Worm (Caenorhabditis elegans) whole organism, L2 larva: Measurements from ENCODE around the gene C33D3.5.

Experiments used
- ZK546.5 ChIP-seq: sonication (generic microtip); optimal IDR thresholded peaks from 2 replicates; lab custom pipeline; 2017; ENCODE audit warnings: missing biosample characterization, missing genetic modification characterization
- blmp-1 ChIP-seq: sonication (generic microtip); optimal IDR thresholded peaks from 2 replicates; lab custom pipeline; 2017; ENCODE audit warnings: missing genetic modification characterization, mild to moderate bottlenecking, missing compliant biosample characterization, antibody characterized with exemption, moderate library complexity; ENCODE audit not compliant: insufficient read depth
- ceh-82 ChIP-seq: fragments of 150-350 bp; optimal IDR thresholded peaks from 2 replicates; lab custom pipeline; 2014; ENCODE audit warnings: missing biosample characterization, missing genetic modification characterization
- egl-27 ChIP-seq: sonication (generic microtip); optimal IDR thresholded peaks from 3 replicates; lab custom pipeline; 2017; ENCODE audit warnings: missing biosample characterization, missing genetic modification reagents, missing genetic modification characterization
- elt-3 ChIP-seq: sonication (generic microtip); optimal IDR thresholded peaks from 2 replicates; lab custom pipeline; 2017; ENCODE audit warnings: missing biosample characterization, missing genetic modification characterization
- mab-5 ChIP-seq: fragments of 150-350 bp; optimal IDR thresholded peaks from 2 replicates; lab custom pipeline; 2014; ENCODE audit warnings: missing biosample characterization, missing genetic modification characterization
- nhr-11 ChIP-seq: fragments of 150-350 bp; optimal IDR thresholded peaks from 2 replicates; lab custom pipeline; 2014; ENCODE audit warnings: missing biosample characterization, missing genetic modification characterization
- nhr-237 ChIP-seq: fragments of 150-350 bp; optimal IDR thresholded peaks from 2 replicates; lab custom pipeline; 2014; ENCODE audit warnings: missing biosample characterization, missing genetic modification characterization
- nhr-77 ChIP-seq: fragments of 150-350 bp; optimal IDR thresholded peaks from 2 replicates; lab custom pipeline; 2014; ENCODE audit warnings: missing biosample characterization, missing genetic modification characterization
- sma-3 ChIP-seq: sonication (generic microtip); optimal IDR thresholded peaks from 2 replicates; lab custom pipeline; 2016; ENCODE audit warnings: missing genetic modification reagents, missing genetic modification characterization, missing compliant biosample characterization
- snpc-4 ChIP-seq: fragments of 150-350 bp; optimal IDR thresholded peaks from 2 replicates; lab custom pipeline; 2014; ENCODE audit warnings: missing biosample characterization, missing genetic modification characterization
- unc-39 ChIP-seq: fragments of 150-350 bp; optimal IDR thresholded peaks from 2 replicates; lab custom pipeline; 2014; ENCODE audit warnings: missing biosample characterization, missing genetic modification characterization
- unc-62 ChIP-seq: fragments of 150-350 bp; optimal IDR thresholded peaks from 2 replicates; lab custom pipeline; 2014; ENCODE audit warnings: missing biosample characterization, missing genetic modification reagents, missing genetic modification characterization
- ztf-11 ChIP-seq: sonication (generic microtip); optimal IDR thresholded peaks from 2 replicates; lab custom pipeline; 2017; ENCODE audit warnings: missing biosample characterization, missing genetic modification characterization

ce11 chrX:10516549-10516948, 25.4 kb downstream of the C33D3.5 start:
- TF ChIP-seq mab-5 (no peak), blmp-1 (tag; lab: Kevin White, UChicago) (no peak), elt-3 (tag; lab: Kevin White, UChicago) (no peak), ztf-11 (no peak), nhr-77 (tag; lab: Kevin White, UChicago) (no peak), nhr-237 (tag; lab: Kevin White, UChicago) (no peak), unc-62 (GFP tag; lab: Kevin White, UChicago) (no peak), ZK546.5 (tag; lab: Kevin White, UChicago) (no peak), snpc-4 (tag; lab: Kevin White, UChicago) (no peak), unc-39 (tag; lab: Kevin White, UChicago) (no peak), sma-3 (GFP tag; lab: Kevin White, UChicago) (no peak), ceh-82 (tag; lab: Kevin White, UChicago) (no peak), egl-27 (no peak), nhr-11 (tag; lab: Kevin White, UChicago) (no peak)
